Fruit fly (Drosophila melanogaster) whole organism, wandering third instar larva: ENCODE results near the gene CG33773.

Experiments
- Abd-B ChIP-seq: fragments of >200 bp; optimal IDR thresholded peaks from 2 replicates; lab custom pipeline; 2017; ENCODE audit warnings: missing biosample characterization, missing genetic modification characterization
- CG32264 ChIP-seq: fragments of 200-800 bp; sonication (Bioruptor generic); optimal IDR thresholded peaks from 2 replicates; lab custom pipeline; 2016; ENCODE audit warnings: missing biosample characterization, missing genetic modification characterization
- CG9705 ChIP-seq: fragments of 200-800 bp; sonication (Bioruptor generic); optimal IDR thresholded peaks from 2 replicates; lab custom pipeline; 2018; ENCODE audit warnings: missing biosample characterization, mild to moderate bottlenecking, missing genetic modification characterization
- CrebA ChIP-seq: fragments of 200-800 bp; sonication (Bioruptor generic); optimal IDR thresholded peaks from 2 replicates; lab custom pipeline; 2016; ENCODE audit warnings: missing biosample characterization, mild to moderate bottlenecking, missing genetic modification characterization, borderline replicate concordance
- Dfd ChIP-seq: fragments of >200 bp; optimal IDR thresholded peaks from 2 replicates; lab custom pipeline; 2017; ENCODE audit warnings: missing biosample characterization, missing genetic modification characterization
- Dif ChIP-seq: fragments of 200-275, 200-300 bp; sonication (Bioruptor generic); optimal IDR thresholded peaks from 2 replicates; lab custom pipeline; 2018; ENCODE audit warnings: missing biosample characterization, missing genetic modification characterization; ENCODE audit not compliant: partially characterized antibody
- GATAd ChIP-seq: sonication (Bioruptor generic); optimal IDR thresholded peaks from 2 replicates; lab custom pipeline; 2016; ENCODE audit warnings: missing biosample characterization, missing genetic modification characterization
- HLH106 ChIP-seq: fragments of 200-800 bp; optimal IDR thresholded peaks from 3 replicates; lab custom pipeline; 2019; ENCODE audit warnings: missing biosample characterization, mild to moderate bottlenecking, missing genetic modification characterization, moderate library complexity
- Hnf4 ChIP-seq: fragments of 200-800 bp; sonication (Bioruptor generic); optimal IDR thresholded peaks from 2 replicates; lab custom pipeline; 2016; ENCODE audit warnings: missing biosample characterization, mild to moderate bottlenecking, missing genetic modification characterization
- Hr78 ChIP-seq: fragments of >200 bp; optimal IDR thresholded peaks from 2 replicates; lab custom pipeline; 2017; ENCODE audit warnings: missing biosample characterization, missing genetic modification characterization
- Hr83 ChIP-seq: fragments of 200-300 bp; sonication (Bioruptor generic); optimal IDR thresholded peaks from 2 replicates; lab custom pipeline; 2016; ENCODE audit warnings: missing biosample characterization, mild to moderate bottlenecking, missing genetic modification characterization, moderate library complexity; ENCODE audit not compliant: poor library complexity, severe bottlenecking
- Jra ChIP-seq: sonication (Bioruptor generic); optimal IDR thresholded peaks from 2 replicates; lab custom pipeline; 2016; ENCODE audit warnings: missing biosample characterization, missing genetic modification characterization
- Mio ChIP-seq: sonication (Bioruptor generic); optimal IDR thresholded peaks from 2 replicates; lab custom pipeline; 2016; ENCODE audit warnings: missing biosample characterization, missing genetic modification characterization
- Myc ChIP-seq: fragments of >200 bp; optimal IDR thresholded peaks from 2 replicates; lab custom pipeline; 2017
- N ChIP-seq: fragments of >200 bp; optimal IDR thresholded peaks from 2 replicates; lab custom pipeline; 2018; ENCODE audit warnings: missing biosample characterization, missing external identifiers, missing genetic modification characterization
- OdsH ChIP-seq: fragments of 200-800 bp; sonication (Bioruptor generic); optimal IDR thresholded peaks from 2 replicates; lab custom pipeline; 2016; ENCODE audit warnings: missing biosample characterization, mild to moderate bottlenecking, missing genetic modification characterization
- Rel ChIP-seq, 2 experiments: fragments of 200-800 bp; sonication (Bioruptor generic) in 1 of 2; optimal IDR thresholded peaks; 2 replicates in 1 of 2; 3 replicates in 1 of 2; lab custom pipeline; 2016 to 2019; ENCODE audit warnings: mild to moderate bottlenecking in 2 of 2, missing biosample characterization in 2 of 2, missing genetic modification characterization in 2 of 2, moderate library complexity in 1 of 2
- Sp1 ChIP-seq: fragments of 200-800 bp; sonication (Bioruptor generic); optimal IDR thresholded peaks from 3 replicates; lab custom pipeline; 2019; ENCODE audit warnings: missing biosample characterization, mild to moderate bottlenecking, missing genetic modification characterization, moderate library complexity
- Vsx2 ChIP-seq: fragments of 200-300, 225-300 bp; sonication (Bioruptor generic); optimal IDR thresholded peaks from 2 replicates; lab custom pipeline; 2018; ENCODE audit warnings: missing biosample characterization, missing genetic modification characterization; ENCODE audit not compliant: partially characterized antibody
- br ChIP-seq: fragments of 200-800 bp; sonication (Bioruptor generic); optimal IDR thresholded peaks from 2 replicates; lab custom pipeline; 2016; ENCODE audit warnings: missing biosample characterization, missing genetic modification characterization
- brk ChIP-seq: fragments of 200-800 bp; sonication (Bioruptor generic); optimal IDR thresholded peaks from 2 replicates; lab custom pipeline; 2016; ENCODE audit warnings: missing biosample characterization, mild to moderate bottlenecking, missing genetic modification characterization
- dl ChIP-seq, 2 experiments: fragments of 175-275, 200-275 bp in 1 of 2; fragments of 200-275 bp in 1 of 2; sonication (Bioruptor generic); optimal IDR thresholded peaks; lab custom pipeline; 2018; ENCODE audit warnings: mild to moderate bottlenecking in 2 of 2, missing biosample characterization in 2 of 2, missing genetic modification characterization in 2 of 2, moderate library complexity in 2 of 2; ENCODE audit not compliant: partially characterized antibody in 2 of 2, insufficient read depth in 1 of 2
- dmrt93B ChIP-seq: fragments of 200-800 bp; sonication (Bioruptor generic); optimal IDR thresholded peaks from 2 replicates; lab custom pipeline; 2018; ENCODE audit warnings: missing biosample characterization, mild to moderate bottlenecking, missing genetic modification characterization
- dsf ChIP-seq: sonication (Bioruptor generic); optimal IDR thresholded peaks from 2 replicates; lab custom pipeline; 2016; ENCODE audit warnings: missing biosample characterization, missing genetic modification characterization, borderline replicate concordance
- ey ChIP-seq: fragments of 200-800 bp; sonication (Bioruptor generic); optimal IDR thresholded peaks from 2 replicates; lab custom pipeline; 2016; ENCODE audit warnings: missing biosample characterization, missing genetic modification characterization
- foxo ChIP-seq, 2 experiments: fragments of 200-800 bp; sonication (Bioruptor generic); optimal IDR thresholded peaks; 2 replicates in 1 of 2; 3 replicates in 1 of 2; lab custom pipeline; 2016 to 2017; ENCODE audit warnings: missing biosample characterization in 2 of 2, missing genetic modification characterization in 2 of 2
- fru ChIP-seq: fragments of 200-800 bp; sonication (Bioruptor generic); optimal IDR thresholded peaks from 3 replicates; lab custom pipeline; 2016; ENCODE audit warnings: missing biosample characterization, mild to moderate bottlenecking, missing genetic modification characterization
- h ChIP-seq: fragments of 200-800 bp; sonication (Bioruptor generic); optimal IDR thresholded peaks from 3 replicates; lab custom pipeline; 2016; ENCODE audit warnings: missing biosample characterization, mild to moderate bottlenecking, missing genetic modification characterization
- jim ChIP-seq: fragments of 175-275, 200-325 bp; sonication (Bioruptor generic); optimal IDR thresholded peaks from 2 replicates; lab custom pipeline; 2016; ENCODE audit warnings: missing biosample characterization, mild to moderate bottlenecking, missing genetic modification characterization
- lola ChIP-seq: fragments of >200 bp; optimal IDR thresholded peaks from 2 replicates; lab custom pipeline; 2017; ENCODE audit warnings: missing biosample characterization, missing genetic modification characterization
- pan ChIP-seq: fragments of >200 bp; optimal IDR thresholded peaks from 2 replicates; lab custom pipeline; 2017
- psq ChIP-seq: fragments of 200-800 bp; sonication (Bioruptor generic); optimal IDR thresholded peaks from 3 replicates; lab custom pipeline; 2017; ENCODE audit warnings: missing biosample characterization, mild to moderate bottlenecking, missing genetic modification characterization, moderate library complexity
- rgr ChIP-seq: fragments of 200-800 bp; sonication (Bioruptor generic); optimal IDR thresholded peaks from 3 replicates; lab custom pipeline; 2016; ENCODE audit warnings: missing biosample characterization, mild to moderate bottlenecking, missing genetic modification characterization
- sage ChIP-seq: fragments of 200-800 bp; sonication (Bioruptor generic); optimal IDR thresholded peaks from 2 replicates; lab custom pipeline; 2016; ENCODE audit warnings: missing biosample characterization, mild to moderate bottlenecking, missing genetic modification characterization
- sv ChIP-seq: fragments of 200-800 bp; sonication (Bioruptor generic); optimal IDR thresholded peaks from 3 replicates; lab custom pipeline; 2016; ENCODE audit warnings: missing biosample characterization, missing genetic modification characterization
- tai ChIP-seq: sonication (Bioruptor generic); optimal IDR thresholded peaks from 2 replicates; lab custom pipeline; 2016; ENCODE audit warnings: missing biosample characterization, missing genetic modification characterization
- usp ChIP-seq: fragments of >200 bp; optimal IDR thresholded peaks from 2 replicates; lab custom pipeline; 2017; ENCODE audit warnings: missing biosample characterization, missing genetic modification characterization
- woc ChIP-seq: sonication (Bioruptor generic); optimal IDR thresholded peaks from 2 replicates; lab custom pipeline; 2016; ENCODE audit warnings: missing biosample characterization, mild to moderate bottlenecking, missing genetic modification characterization

The CG33773 gene

DNA sequence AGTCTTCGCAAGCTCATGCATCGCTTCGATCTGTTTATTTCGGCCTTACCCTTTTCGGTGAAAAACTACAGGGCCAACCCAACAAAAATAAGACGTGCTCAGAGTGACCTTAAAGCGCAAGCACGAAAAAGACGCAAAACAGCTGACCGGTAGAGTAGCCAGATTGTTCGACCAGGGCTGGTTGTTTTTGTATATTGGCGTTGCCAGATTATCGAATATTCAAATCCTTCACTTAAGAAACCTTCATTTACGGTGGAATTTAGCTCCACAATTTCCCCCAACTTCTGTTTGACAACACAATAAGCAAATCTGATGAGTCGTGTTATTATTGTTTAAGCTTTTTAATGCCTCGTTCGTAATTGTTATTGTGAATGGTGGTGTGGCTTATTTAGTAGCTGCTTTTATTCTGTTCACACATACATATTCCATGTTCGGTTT lies 18.7 kb downstream of the CG33773 start, which contains the start of gene Chchd3:
TSS of gene Chchd3 (minus strand) at position 132 of the 438 bp plus-strand sequence.
- peak in 1 of 2 experiments; percentile 25 for TF ChIP-seq foxo (GFP tag; optimal IDR thresholded peaks at IDR 0.05; lab: Kevin White, UChicago)
- no peak for TF ChIP-seq Rel (GFP tag; optimal IDR thresholded peaks at IDR 0.05; lab: Kevin White, UChicago)
- peak; percentile 24 for TF ChIP-seq Rel (tag; optimal IDR thresholded peaks at IDR 0.05; lab: Kevin White, UChicago)
- peak; percentile 26 for TF ChIP-seq HLH106 (tag; lab: Kevin White, UChicago)
- no peak for TF ChIP-seq dl (GFP tag; optimal IDR thresholded peaks at IDR 0.05; lab: Kevin White, UChicago; ENCODE audit: insufficient read depth in 1 of 2, partially characterized antibody in 2 of 2)

DNA sequence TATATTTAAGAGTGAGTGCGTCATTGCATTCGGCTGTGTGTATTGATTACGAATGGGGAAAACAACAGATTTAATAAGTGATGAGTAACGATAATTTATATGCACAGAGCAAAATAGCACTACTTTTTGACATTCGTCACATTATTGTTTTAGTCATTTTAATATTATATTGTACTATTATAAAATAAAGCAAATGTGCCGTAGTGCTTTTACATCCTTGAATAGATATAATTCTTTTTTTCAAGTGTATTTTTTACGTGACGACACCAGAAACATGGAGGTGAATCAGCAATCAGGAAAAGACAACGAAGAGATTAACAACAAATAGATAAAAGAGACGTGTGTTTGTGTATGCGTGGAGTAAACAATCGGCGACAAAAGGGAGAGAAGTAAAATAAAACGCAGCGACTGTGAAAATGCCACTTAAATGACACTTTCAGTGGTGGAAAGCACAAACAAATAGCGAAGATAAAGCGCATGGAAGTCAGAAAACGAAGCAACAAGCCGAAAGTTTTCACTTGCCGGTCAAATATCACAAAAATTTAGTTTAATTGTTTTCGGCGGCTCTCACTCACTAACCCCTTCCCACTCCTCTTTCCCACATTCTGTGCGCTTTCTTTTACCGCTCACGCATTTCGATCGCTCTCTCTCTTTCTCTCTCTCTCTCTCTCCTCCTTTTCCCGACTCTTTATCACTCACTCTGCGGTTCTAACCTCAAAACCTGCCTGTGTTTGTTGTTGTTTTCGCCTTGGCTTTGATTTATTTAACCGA lies 24.1 kb downstream of the CG33773 start:
- TF ChIP-seq N (no peak), Rel (GFP tag; optimal IDR thresholded peaks at IDR 0.05; lab: Kevin White, UChicago) (no peak), Rel (tag; optimal IDR thresholded peaks at IDR 0.05; lab: Kevin White, UChicago) (peak; percentile 40), jim (no peak), tai (GFP tag; lab: Kevin White, UChicago) (peak; percentile 50), woc (GFP tag; lab: Kevin White, UChicago) (no peak), Mio (GFP tag; lab: Kevin White, UChicago) (peak; percentile 4), CG32264 (GFP tag; lab: Kevin White, UChicago) (peak; percentile 35), usp (no peak), GATAd (GFP tag; lab: Kevin White, UChicago) (no peak), Dfd (GFP tag; lab: Kevin White, UChicago) (no peak), psq (peak; percentile 86), Myc (lab: Kevin White, UChicago) (no peak), br (GFP tag; lab: Kevin White, UChicago) (peak; percentile 66), Dif (GFP tag; lab: Kevin White, UChicago) (peak; percentile 70), pan (lab: Kevin White, UChicago) (no peak), foxo (GFP tag; optimal IDR thresholded peaks at IDR 0.05; lab: Kevin White, UChicago) (peak in 1 of 2 experiments; percentile 91), OdsH (peak; percentile 89), dl (GFP tag; optimal IDR thresholded peaks at IDR 0.05; lab: Kevin White, UChicago; ENCODE audit: insufficient read depth in 1 of 2, partially characterized antibody in 2 of 2) (peak in 1 of 2 experiments; percentile 4), dsf (GFP tag; lab: Kevin White, UChicago) (no peak), sv (no peak), rgr (GFP tag; lab: Kevin White, UChicago) (peak; percentile 89), sage (peak; percentile 75), CG9705 (GFP tag; lab: Kevin White, UChicago) (peak; percentile 39), Jra (GFP tag; lab: Kevin White, UChicago) (peak; percentile 53), Abd-B (GFP tag; lab: Kevin White, UChicago) (no peak), lola (GFP tag; lab: Kevin White, UChicago) (no peak), CrebA (GFP tag; lab: Kevin White, UChicago) (no peak), Vsx2 (no peak), HLH106 (tag; lab: Kevin White, UChicago) (peak; percentile 89), ey (GFP tag; lab: Kevin White, UChicago) (peak; percentile 70), dmrt93B (peak; percentile 72), fru (GFP tag; lab: Kevin White, UChicago) (peak; percentile 81), Hnf4 (GFP tag; lab: Kevin White, UChicago) (peak; percentile 74), Sp1 (GFP tag; lab: Kevin White, UChicago) (peak; percentile 90), Hr83 (GFP tag; lab: Kevin White, UChicago) (no peak), Hr78 (GFP tag; lab: Kevin White, UChicago) (no peak), h (GFP tag; lab: Kevin White, UChicago) (peak; percentile 89), brk (GFP tag; lab: Kevin White, UChicago) (peak; percentile 83)
- TF ChIP-seq, all 38 proteins: peak for 22
